Fruit fly (Drosophila melanogaster) whole organism, adult: ENCODE data around the gene CG32091.

Experiments
- CG11617 ChIP-seq: fragments of 200-800 bp; sonication (Bioruptor generic); optimal IDR thresholded peaks from 2 replicates; lab custom pipeline; 2017; ENCODE audit warnings: mild to moderate bottlenecking, missing biosample characterization, missing genetic modification reagents, missing genetic modification characterization
- CG12768 ChIP-seq: fragments of 200-800 bp; sonication (Bioruptor generic); optimal IDR thresholded peaks from 2 replicates; lab custom pipeline; 2017; ENCODE audit warnings: missing biosample characterization, missing genetic modification characterization, mild to moderate bottlenecking, moderate library complexity, missing genetic modification reagents
- CG14711 ChIP-seq: fragments of 200-800 bp; sonication (Bioruptor generic); optimal IDR thresholded peaks from 2 replicates; lab custom pipeline; 2018; ENCODE audit warnings: missing biosample characterization, mild to moderate bottlenecking, missing genetic modification characterization, moderate library complexity
- CG1620 ChIP-seq: fragments of 200-800 bp; sonication (Bioruptor generic); optimal IDR thresholded peaks from 2 replicates; lab custom pipeline; 2016; ENCODE audit warnings: missing biosample characterization, missing genetic modification characterization
- CG33017 ChIP-seq: fragments of 200-800 bp; sonication (Bioruptor generic); optimal IDR thresholded peaks from 2 replicates; lab custom pipeline; 2018; ENCODE audit warnings: missing biosample characterization, mild to moderate bottlenecking, missing genetic modification characterization, moderate library complexity
- CG5204 ChIP-seq: fragments of 200-800 bp; sonication (Bioruptor generic); optimal IDR thresholded peaks from 2 replicates; lab custom pipeline; 2016; ENCODE audit warnings: missing biosample characterization, missing genetic modification characterization
- CG7045 ChIP-seq: fragments of 200-800 bp; sonication (Bioruptor generic); optimal IDR thresholded peaks from 2 replicates; lab custom pipeline; 2017; ENCODE audit warnings: missing biosample characterization, mild to moderate bottlenecking, missing genetic modification characterization
- CG7101 ChIP-seq: fragments of 200-800 bp; sonication (Bioruptor generic); optimal IDR thresholded peaks from 2 replicates; lab custom pipeline; 2018; ENCODE audit warnings: missing biosample characterization, mild to moderate bottlenecking, missing genetic modification characterization, moderate library complexity
- Clk ChIP-seq: fragments of 200-800 bp; sonication (Bioruptor generic); optimal IDR thresholded peaks from 2 replicates; lab custom pipeline; 2017; ENCODE audit warnings: missing biosample characterization, missing genetic modification characterization
- Crg-1 ChIP-seq: fragments of 200-800 bp; sonication (Bioruptor generic); optimal IDR thresholded peaks from 2 replicates; lab custom pipeline; 2016; ENCODE audit warnings: missing biosample characterization, missing genetic modification characterization
- Hr96 ChIP-seq: fragments of 200-800 bp; sonication (Bioruptor generic); optimal IDR thresholded peaks from 2 replicates; lab custom pipeline; 2016; ENCODE audit warnings: missing biosample characterization, missing genetic modification characterization
- Mnt ChIP-seq: fragments of 200-800 bp; sonication (Bioruptor generic); optimal IDR thresholded peaks from 2 replicates; lab custom pipeline; 2016; ENCODE audit warnings: missing biosample characterization, mild to moderate bottlenecking, missing genetic modification characterization
- bab1 ChIP-seq: fragments of 200-800 bp; sonication (Bioruptor generic); optimal IDR thresholded peaks from 3 replicates; lab custom pipeline; 2019; ENCODE audit warnings: missing biosample characterization, mild to moderate bottlenecking, missing genetic modification characterization, moderate library complexity
- cic ChIP-seq: fragments of 200-800 bp; sonication (Bioruptor generic); optimal IDR thresholded peaks from 2 replicates; lab custom pipeline; 2017; ENCODE audit warnings: missing biosample characterization, mild to moderate bottlenecking, missing genetic modification characterization, moderate library complexity
- cnc ChIP-seq, 2 experiments: fragments of >200 bp; optimal IDR thresholded peaks; 2 replicates each; lab custom pipeline; 2017
- kay ChIP-seq: fragments of 200-800 bp; sonication (Bioruptor generic); peaks from one replicate; lab custom pipeline; 2016; ENCODE audit warnings: missing biosample characterization, missing genetic modification characterization, borderline replicate concordance
- ovo ChIP-seq: fragments of 200-800 bp; sonication (Bioruptor generic); optimal IDR thresholded peaks from 2 replicates; lab custom pipeline; 2016; ENCODE audit warnings: missing biosample characterization, missing genetic modification characterization
- pad ChIP-seq: fragments of 200-800 bp; sonication (Bioruptor generic); optimal IDR thresholded peaks from 3 replicates; lab custom pipeline; 2017; ENCODE audit warnings: missing biosample characterization, missing genetic modification characterization, mild to moderate bottlenecking, moderate library complexity, missing genetic modification reagents
- tj ChIP-seq: fragments of 200-800 bp; sonication (Bioruptor generic); optimal IDR thresholded peaks from 3 replicates; lab custom pipeline; 2017; ENCODE audit warnings: missing biosample characterization, mild to moderate bottlenecking, missing genetic modification characterization, moderate library complexity
- toe ChIP-seq: fragments of 200-800 bp; sonication (Bioruptor generic); optimal IDR thresholded peaks from 2 replicates; lab custom pipeline; 2016; ENCODE audit warnings: missing biosample characterization, missing genetic modification characterization

The CG32091 gene

DNA sequence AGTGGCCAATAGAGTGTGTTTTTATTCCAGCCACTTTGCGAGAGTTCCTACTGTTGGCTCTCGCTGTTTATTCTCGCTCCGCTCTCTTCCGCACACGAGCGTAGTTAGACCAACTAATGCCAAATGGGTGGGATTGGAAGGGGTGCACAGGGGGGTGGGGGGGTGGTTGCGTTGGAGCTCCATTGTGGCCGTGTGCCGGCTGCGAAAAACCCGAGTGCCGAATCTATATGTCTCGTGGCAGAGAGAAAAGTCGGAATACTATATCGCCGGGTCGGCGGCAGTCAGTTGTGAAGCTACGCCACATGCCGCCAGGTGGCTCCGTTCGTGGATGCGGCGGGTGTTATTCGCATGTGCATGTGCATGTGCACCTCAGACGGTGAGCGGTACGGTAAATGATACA, 30.1 kb upstream of the CG32091 start:
- no peak for TF ChIP-seq ovo (GFP tag; lab: Kevin White, UChicago)
- TF ChIP-seq Mnt (GFP tag; lab: Kevin White, UChicago), result peak; percentile 6

DNA sequence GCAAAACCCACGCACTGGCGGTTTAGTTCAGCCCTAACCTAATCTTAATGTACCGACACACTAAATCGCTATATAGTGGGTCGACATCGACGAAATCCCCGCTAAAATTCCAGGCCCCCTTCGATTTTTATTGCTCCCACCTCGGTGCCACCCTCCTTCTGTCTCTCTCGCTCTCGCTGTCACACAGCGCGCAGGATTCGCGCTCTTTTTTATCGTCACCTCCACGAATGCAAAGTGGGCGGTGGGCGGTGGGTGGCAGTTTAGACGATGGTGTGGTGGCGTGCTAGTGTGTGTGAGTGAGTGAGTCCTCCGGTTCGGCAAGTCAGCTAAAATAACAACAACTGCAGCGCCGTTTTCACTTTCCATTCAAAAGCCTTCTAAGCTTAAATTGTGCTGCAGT, 29.2 kb upstream of the CG32091 start:
- TF ChIP-seq Hr96 (GFP tag; lab: Kevin White, UChicago), result no peak
- TF ChIP-seq CG5204 (GFP tag; lab: Kevin White, UChicago), result no peak
- TF ChIP-seq CG1620 (GFP tag; lab: Kevin White, UChicago), result no peak
- no peak for TF ChIP-seq pad (GFP tag; lab: Kevin White, UChicago)
- no peak for TF ChIP-seq CG33017 (tag; lab: Kevin White, UChicago)

DNA sequence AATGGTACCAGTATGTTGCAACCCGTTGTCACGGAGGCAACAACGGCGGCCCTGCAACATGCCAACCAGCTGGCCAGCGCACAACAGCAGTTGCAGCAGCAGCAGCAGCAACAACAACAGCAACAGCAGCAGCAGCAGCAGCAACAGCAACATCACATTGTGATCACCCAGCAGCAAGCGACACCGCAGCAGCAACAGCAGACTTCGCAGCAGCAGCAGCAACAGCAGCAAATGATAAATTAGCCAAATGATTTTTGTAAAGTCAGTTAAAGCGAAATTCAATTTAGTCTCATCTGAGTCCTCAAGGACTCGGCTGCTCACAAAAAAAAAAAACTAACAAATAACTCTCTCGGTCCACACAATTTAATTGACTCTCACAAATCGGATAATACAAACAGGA, 27.0 kb upstream of the CG32091 start:
- no peak for TF ChIP-seq bab1 (GFP tag; lab: Kevin White, UChicago)
- no peak for TF ChIP-seq ovo (GFP tag; lab: Kevin White, UChicago)
- TF ChIP-seq CG33017 (tag; lab: Kevin White, UChicago), result no peak
- TF ChIP-seq Mnt (GFP tag; lab: Kevin White, UChicago), result no peak
- no peak for TF ChIP-seq CG1620 (GFP tag; lab: Kevin White, UChicago)
- TF ChIP-seq CG11617, result no peak

DNA sequence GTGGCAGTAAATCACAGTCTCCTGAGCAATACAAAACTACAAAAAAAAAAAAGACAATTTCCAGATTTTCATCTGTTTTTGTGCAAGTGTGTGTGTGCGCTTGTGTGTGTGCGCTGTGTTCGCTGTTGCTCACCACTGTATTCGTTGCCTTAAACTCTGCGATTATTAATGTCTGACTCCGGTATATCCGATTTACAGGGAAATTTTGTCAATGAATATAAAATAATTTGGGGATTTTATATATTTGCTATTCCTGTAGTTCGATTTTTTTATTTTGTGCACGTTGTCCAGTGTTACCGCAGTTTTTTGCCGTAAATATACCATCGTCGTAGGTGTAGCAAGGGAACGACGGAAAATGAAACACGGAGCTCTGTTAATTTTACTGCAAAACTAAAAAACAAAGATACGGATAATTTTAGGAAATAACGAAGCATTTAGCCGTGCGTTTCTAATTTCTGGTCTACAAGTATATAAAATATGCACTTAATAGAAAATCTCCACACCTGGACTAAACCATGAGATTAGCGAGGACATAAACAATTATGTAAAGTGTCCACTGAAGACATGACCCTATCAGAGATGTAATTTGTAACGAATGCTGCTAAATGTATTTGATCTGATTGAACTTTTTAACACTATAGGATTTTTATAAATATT, 21.9 kb upstream of the CG32091 start, which contains the start of gene Duba:
TSS of gene Duba (minus strand) at position 313 of the 657 bp plus-strand sequence.
- TF ChIP-seq Crg-1 (GFP tag; lab: Kevin White, UChicago), result no peak
- no peak for TF ChIP-seq CG12768 (GFP tag; lab: Kevin White, UChicago)
- peak; percentile 44 for TF ChIP-seq Mnt (GFP tag; lab: Kevin White, UChicago)
- no peak for TF ChIP-seq tj (GFP tag; lab: Kevin White, UChicago)
- no peak for TF ChIP-seq CG11617
- no peak for TF ChIP-seq cnc (optimal IDR thresholded peaks at IDR 0.05; lab: Kevin White, UChicago)
- TF ChIP-seq kay, result no peak
- no peak for TF ChIP-seq Clk (GFP tag; lab: Kevin White, UChicago)
- no peak for TF ChIP-seq ovo (GFP tag; lab: Kevin White, UChicago)
- TF ChIP-seq CG5204 (GFP tag; lab: Kevin White, UChicago), result peak; percentile 23
- TF ChIP-seq Hr96 (GFP tag; lab: Kevin White, UChicago), result no peak

DNA sequence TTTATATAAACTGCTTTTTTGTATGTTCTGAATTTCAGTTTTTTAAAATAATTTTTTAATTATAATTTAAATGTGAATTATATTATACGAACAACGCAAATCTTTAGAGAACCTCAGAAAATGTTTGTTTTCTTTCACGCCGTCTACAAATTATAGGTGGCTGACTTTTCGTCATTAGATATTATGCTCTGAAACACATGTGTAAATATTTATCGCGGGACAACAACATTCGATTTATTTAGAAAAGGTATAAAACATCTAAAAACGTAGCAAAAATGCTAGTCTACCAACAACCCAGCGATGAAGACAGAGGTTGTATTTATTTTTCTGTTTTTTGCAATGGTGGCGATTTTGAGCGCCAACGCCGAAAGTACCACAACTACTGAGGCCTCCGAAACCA, 21.4 kb upstream of the CG32091 start, which contains the start of gene CG42832:
TSS of gene CG42832 (plus strand) at position 301 of the 400 bp plus-strand sequence.
- TF ChIP-seq CG5204 (GFP tag; lab: Kevin White, UChicago) (no peak), toe (GFP tag; lab: Kevin White, UChicago) (no peak), CG1620 (GFP tag; lab: Kevin White, UChicago) (no peak), CG14711 (no peak), Hr96 (GFP tag; lab: Kevin White, UChicago) (no peak), CG11617 (no peak), CG7045 (GFP tag; lab: Kevin White, UChicago) (no peak), Mnt (GFP tag; lab: Kevin White, UChicago) (no peak), Crg-1 (GFP tag; lab: Kevin White, UChicago) (no peak), cic (GFP tag; lab: Kevin White, UChicago) (no peak), Clk (GFP tag; lab: Kevin White, UChicago) (no peak), ovo (GFP tag; lab: Kevin White, UChicago) (no peak), CG33017 (tag; lab: Kevin White, UChicago) (no peak), CG12768 (GFP tag; lab: Kevin White, UChicago) (no peak), CG7101 (no peak), tj (GFP tag; lab: Kevin White, UChicago) (no peak), bab1 (GFP tag; lab: Kevin White, UChicago) (no peak)

DNA sequence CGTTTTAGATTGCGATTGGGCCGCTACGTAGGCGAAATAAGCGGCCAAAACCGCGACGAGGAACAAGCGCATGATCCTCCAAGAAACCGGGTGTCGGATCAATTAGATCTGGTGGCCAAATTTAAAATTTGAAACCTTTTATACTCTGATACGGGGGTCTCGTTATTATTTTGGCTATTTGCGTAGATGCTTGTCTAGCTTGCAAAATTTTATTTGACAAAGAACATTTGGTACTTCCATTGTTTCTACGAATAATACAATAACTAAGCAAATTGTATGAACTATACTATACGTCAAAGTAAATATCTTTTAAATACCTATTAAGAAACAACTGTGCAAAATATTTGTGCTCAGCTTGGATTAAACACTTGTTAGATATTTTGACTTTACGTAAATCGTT, 11.2 kb upstream of the CG32091 start, which contains the start of gene Muc68Ca:
TSS of gene Muc68Ca (minus strand) at position 101 of the 400 bp plus-strand sequence.
- TF ChIP-seq kay (no peak), CG33017 (tag; lab: Kevin White, UChicago) (no peak)

DNA sequence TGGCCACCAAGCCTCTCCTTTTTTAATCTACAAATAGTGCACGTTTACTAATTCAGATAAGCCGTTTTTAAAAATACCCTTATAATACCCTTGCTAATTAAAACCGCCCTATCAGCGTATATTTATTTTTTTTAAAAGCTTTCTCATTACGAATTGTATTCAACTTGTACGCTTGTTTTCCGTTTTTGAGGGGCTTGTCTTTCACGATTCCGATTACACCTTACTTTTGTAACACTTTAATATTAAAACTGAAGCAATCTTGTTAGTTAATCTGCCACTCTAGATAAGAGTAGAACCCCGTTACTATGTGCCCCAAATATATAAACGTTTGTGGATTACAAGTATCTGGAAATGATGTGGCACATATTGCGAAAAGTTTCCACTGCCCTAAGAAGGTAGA, 8.4 kb upstream of the CG32091 start:
- TF ChIP-seq CG7101 (no peak), CG5204 (GFP tag; lab: Kevin White, UChicago) (no peak), kay (peak; percentile 84), cnc (optimal IDR thresholded peaks at IDR 0.05; lab: Kevin White, UChicago) (no peak), Clk (GFP tag; lab: Kevin White, UChicago) (no peak), ovo (GFP tag; lab: Kevin White, UChicago) (no peak), toe (GFP tag; lab: Kevin White, UChicago) (no peak), tj (GFP tag; lab: Kevin White, UChicago) (peak; percentile 65)
